Fruit fly (Drosophila melanogaster) whole organism, embryonic: ENCODE data around the gene CG3603.

Experiments
- Atf6 ChIP-seq: fragments of 200-800 bp; sonication (Bioruptor generic); IDR thresholded peaks from 2 replicates; pipeline ENCODE4 v1.3.6; 2022; ENCODE audit warnings: missing biosample characterization, missing genetic modification characterization
- Bdp1 ChIP-seq: fragments of 200-800 bp; sonication (Bioruptor generic); optimal IDR thresholded peaks from 3 replicates; lab custom pipeline; 2016; ENCODE audit warnings: missing biosample characterization, missing genetic modification characterization
- Bgb ChIP-seq: fragments of 200-800 bp; sonication (Bioruptor generic); IDR thresholded peaks from 2 replicates; pipeline ENCODE4 v1.3.6; 2022; ENCODE audit warnings: missing biosample characterization, missing genetic modification characterization; ENCODE audit not compliant: partially characterized antibody
- C15 ChIP-seq: fragments of 200-800 bp; sonication (Bioruptor generic); IDR thresholded peaks from 3 replicates; pipeline ENCODE4 v1.3.6; 2022; ENCODE audit warnings: missing biosample characterization, missing genetic modification characterization
- CG11398 ChIP-seq: fragments of 200-800 bp; sonication (Bioruptor generic); optimal IDR thresholded peaks from 2 replicates; lab custom pipeline; 2016; ENCODE audit warnings: missing biosample characterization, missing genetic modification characterization
- CG11696 ChIP-seq: fragments of 200-800 bp; sonication (Bioruptor generic); IDR thresholded peaks from 2 replicates; pipeline ENCODE4 v1.3.6; 2022; ENCODE audit warnings: missing biosample characterization, missing genetic modification characterization
- CG13287 ChIP-seq: fragments of 200-800 bp; sonication (Bioruptor generic); IDR thresholded peaks from 2 replicates; pipeline ENCODE4 v1.3.6; 2022; ENCODE audit warnings: missing biosample characterization, missing genetic modification characterization; ENCODE audit not compliant: partially characterized antibody
- CG13296 ChIP-seq: fragments of 200-800 bp; sonication (Bioruptor generic); optimal IDR thresholded peaks from 3 replicates; lab custom pipeline; 2018; ENCODE audit warnings: missing biosample characterization, mild to moderate bottlenecking, missing genetic modification characterization
- CG14965 ChIP-seq: fragments of 200-800 bp; sonication (Bioruptor generic); optimal IDR thresholded peaks from 2 replicates; lab custom pipeline; 2016; ENCODE audit warnings: missing biosample characterization, missing genetic modification characterization, borderline replicate concordance
- CG16779 ChIP-seq: fragments of 200-800 bp; sonication (Bioruptor generic); IDR thresholded peaks from 2 replicates; pipeline ENCODE4 v1.3.6; 2022; ENCODE audit warnings: missing biosample characterization, missing genetic modification characterization
- CG17359 ChIP-seq: fragments of 200-800 bp; sonication (Bioruptor generic); optimal IDR thresholded peaks from 3 replicates; lab custom pipeline; 2018; ENCODE audit warnings: missing biosample characterization, mild to moderate bottlenecking, missing genetic modification characterization, moderate library complexity
- CG1832 ChIP-seq: fragments of 200-800 bp; sonication (Bioruptor generic); optimal IDR thresholded peaks from 2 replicates; lab custom pipeline; 2017; ENCODE audit warnings: missing biosample characterization, mild to moderate bottlenecking, missing genetic modification characterization, inconsistent platforms
- CG18599 ChIP-seq: fragments of 200-800 bp; sonication (Bioruptor generic); optimal IDR thresholded peaks from 3 replicates; lab custom pipeline; 2017; ENCODE audit warnings: missing biosample characterization, missing genetic modification characterization, mild to moderate bottlenecking, moderate library complexity, missing genetic modification reagents
- CG18619 ChIP-seq: fragments of 200-800 bp; sonication (Bioruptor generic); optimal IDR thresholded peaks from 3 replicates; lab custom pipeline; 2017; ENCODE audit warnings: missing biosample characterization, mild to moderate bottlenecking, missing genetic modification characterization
- CG2129 ChIP-seq: fragments of 200-800 bp; sonication (Bioruptor generic); IDR thresholded peaks from 2 replicates; pipeline ENCODE4 v1.3.6; 2022; ENCODE audit warnings: missing biosample characterization, missing genetic modification characterization; ENCODE audit not compliant: partially characterized antibody
- CG30020 ChIP-seq: fragments of 200-800 bp; optimal IDR thresholded peaks from 2 replicates; lab custom pipeline; 2019; ENCODE audit warnings: missing biosample characterization, mild to moderate bottlenecking, missing genetic modification characterization, moderate library complexity
- CG32772 ChIP-seq: fragments of 200-800 bp; sonication (Bioruptor generic); IDR thresholded peaks from 2 replicates; pipeline ENCODE4 v1.3.6; 2022; ENCODE audit warnings: missing biosample characterization, missing genetic modification characterization
- CG4404 ChIP-seq: fragments of 200-800 bp; sonication (Bioruptor generic); IDR thresholded peaks from 2 replicates; pipeline ENCODE4 v1.3.6; 2022; ENCODE audit warnings: missing biosample characterization, missing genetic modification characterization
- CG4617 ChIP-seq: fragments of 200-800 bp; sonication (Bioruptor generic); optimal IDR thresholded peaks from 3 replicates; lab custom pipeline; 2016; ENCODE audit warnings: missing biosample characterization, missing genetic modification characterization, borderline replicate concordance
- CG6813 ChIP-seq: fragments of 200-800 bp; sonication (Bioruptor generic); optimal IDR thresholded peaks from 2 replicates; lab custom pipeline; 2017; ENCODE audit warnings: missing biosample characterization, missing genetic modification characterization, mild to moderate bottlenecking, moderate library complexity, missing genetic modification reagents
- CG7745 ChIP-seq: fragments of 200-800 bp; sonication (Bioruptor generic); optimal IDR thresholded peaks from 2 replicates; lab custom pipeline; 2018; ENCODE audit warnings: missing biosample characterization, mild to moderate bottlenecking, missing genetic modification characterization, moderate library complexity
- CG8089 ChIP-seq: fragments of 200-800 bp; sonication (Bioruptor generic); optimal IDR thresholded peaks from 3 replicates; lab custom pipeline; 2016; ENCODE audit warnings: missing biosample characterization, missing genetic modification characterization
- CG9817 ChIP-seq: fragments of 200-800 bp; sonication (Bioruptor generic); optimal IDR thresholded peaks from 2 replicates; lab custom pipeline; 2018; ENCODE audit warnings: missing biosample characterization, mild to moderate bottlenecking, missing genetic modification characterization, moderate library complexity
- D19A ChIP-seq: fragments of 200-800 bp; optimal IDR thresholded peaks from 3 replicates; lab custom pipeline; 2019; ENCODE audit warnings: missing biosample characterization, mild to moderate bottlenecking, missing genetic modification characterization, moderate library complexity
- Dfd ChIP-seq, 2 experiments: fragments of >200 bp; optimal IDR thresholded peaks; 2 replicates each; lab custom pipeline; 2017; ENCODE audit warnings: missing biosample characterization in 2 of 2, missing genetic modification characterization in 2 of 2
- Doc3 ChIP-seq: fragments of 200-800 bp; sonication (Bioruptor generic); IDR thresholded peaks from 3 replicates; pipeline ENCODE4 v1.3.6; 2022; ENCODE audit warnings: missing biosample characterization, missing genetic modification characterization; ENCODE audit not compliant: partially characterized antibody
- Dp ChIP-seq: fragments of 200-800 bp; sonication (Bioruptor generic); optimal IDR thresholded peaks from 2 replicates; lab custom pipeline; 2018; ENCODE audit warnings: missing biosample characterization, mild to moderate bottlenecking, missing genetic modification characterization, moderate library complexity
- Drgx ChIP-seq: fragments of 200-800 bp; sonication (Bioruptor generic); IDR thresholded peaks from 2 replicates; pipeline ENCODE4 v1.3.6; 2022; ENCODE audit warnings: missing biosample characterization, missing genetic modification characterization
- H15 ChIP-seq: fragments of 200-800 bp; sonication (Bioruptor generic); IDR thresholded peaks from 3 replicates; pipeline ENCODE4 v1.3.6; 2022; ENCODE audit warnings: missing biosample characterization, missing genetic modification characterization
- HLHmδ ChIP-seq: fragments of 200-800 bp; sonication (Bioruptor generic); optimal IDR thresholded peaks from 2 replicates; lab custom pipeline; 2018; ENCODE audit warnings: missing biosample characterization, mild to moderate bottlenecking, missing genetic modification characterization, moderate library complexity
- Mad ChIP-seq: fragments of 200-800 bp; sonication (Bioruptor generic); optimal IDR thresholded peaks from 2 replicates; lab custom pipeline; 2016; ENCODE audit warnings: missing biosample characterization, missing genetic modification characterization
- NC2α ChIP-seq: fragments of 200-800 bp; sonication (Bioruptor generic); optimal IDR thresholded peaks from 2 replicates; lab custom pipeline; 2016; ENCODE audit warnings: missing biosample characterization, missing genetic modification characterization
- Oaz ChIP-seq: fragments of 200-800 bp; sonication (Bioruptor generic); IDR thresholded peaks from 2 replicates; pipeline ENCODE4 v1.3.6; 2022; ENCODE audit warnings: missing biosample characterization, missing genetic modification characterization
- Pdp1 ChIP-seq, 2 experiments: fragments of 200-800 bp; sonication (Bioruptor generic); optimal IDR thresholded peaks; 3 replicates each; lab custom pipeline; 2016; ENCODE audit warnings: missing biosample characterization in 2 of 2, missing genetic modification characterization in 2 of 2, mild to moderate bottlenecking in 1 of 2, moderate library complexity in 1 of 2
- bowl ChIP-seq: fragments of 200-800 bp; sonication (Bioruptor generic); IDR thresholded peaks from 2 replicates; pipeline ENCODE4 v1.3.6; 2022; ENCODE audit warnings: missing biosample characterization, missing genetic modification characterization
- chif ChIP-seq, 2 experiments: fragments of 200-800 bp; sonication (Bioruptor generic); optimal IDR thresholded peaks; 3 replicates each; lab custom pipeline; 2016; ENCODE audit warnings: missing biosample characterization in 2 of 2, missing genetic modification characterization in 2 of 2
- croc ChIP-seq: fragments of 200-800 bp; sonication (Bioruptor generic); conservative IDR thresholded peaks from 3 replicates; pipeline ENCODE4 v1.3.6; 2022; ENCODE audit warnings: missing biosample characterization, missing genetic modification characterization
- disco-r ChIP-seq: fragments of 200-800 bp; sonication (Bioruptor generic); optimal IDR thresholded peaks from 2 replicates; lab custom pipeline; 2016; ENCODE audit warnings: missing biosample characterization, missing genetic modification characterization
- fd102C ChIP-seq: fragments of 200-800 bp; sonication (Bioruptor generic); optimal IDR thresholded peaks from 2 replicates; lab custom pipeline; 2018; ENCODE audit warnings: missing biosample characterization, mild to moderate bottlenecking, missing genetic modification characterization, moderate library complexity
- gsb ChIP-seq: fragments of 200-800 bp; sonication (Bioruptor generic); IDR thresholded peaks from 2 replicates; pipeline ENCODE4 v1.3.6; 2022; ENCODE audit warnings: missing biosample characterization, missing genetic modification characterization
- jing ChIP-seq: fragments of 200-800 bp; sonication (Bioruptor generic); optimal IDR thresholded peaks from 2 replicates; lab custom pipeline; 2018; ENCODE audit warnings: missing biosample characterization, mild to moderate bottlenecking, missing genetic modification characterization
- lola ChIP-seq, 3 experiments: fragments of >200 bp in 2 of 3; fragments of 200-800 bp in 1 of 3; sonication (Bioruptor generic) in 1 of 3; optimal IDR thresholded peaks; 2 replicates each; lab custom pipeline; 2017 to 2019; ENCODE audit warnings: missing biosample characterization in 3 of 3, missing genetic modification characterization in 3 of 3, mild to moderate bottlenecking in 1 of 3, moderate library complexity in 1 of 3
- lov ChIP-seq, 2 experiments: fragments of 200-800 bp in 1 of 2; fragments of >200 bp in 1 of 2; sonication (Bioruptor generic) in 1 of 2; IDR thresholded peaks in 1 of 2; optimal IDR thresholded peaks in 1 of 2; 2 replicates in 1 of 2; 3 replicates in 1 of 2; pipeline versions ENCODE4 v1.3.6 to Lab custom; 2017 to 2022; ENCODE audit warnings: missing biosample characterization in 1 of 2, missing genetic modification characterization in 1 of 2
- luna ChIP-seq: fragments of 200-800 bp; sonication (Bioruptor generic); optimal IDR thresholded peaks from 2 replicates; lab custom pipeline; 2016; ENCODE audit warnings: missing biosample characterization, missing genetic modification characterization
- row ChIP-seq: fragments of 200-800 bp; sonication (Bioruptor generic); IDR thresholded peaks from 3 replicates; pipeline ENCODE4 v1.3.6; 2022; ENCODE audit warnings: missing biosample characterization, missing genetic modification characterization
- sim ChIP-seq: fragments of 200-800 bp; sonication (Bioruptor generic); IDR thresholded peaks from 2 replicates; pipeline ENCODE4 v1.3.6; 2022; ENCODE audit warnings: missing biosample characterization, missing genetic modification characterization
- sug ChIP-seq: fragments of 200-800 bp; optimal IDR thresholded peaks from 2 replicates; lab custom pipeline; 2019; ENCODE audit warnings: missing biosample characterization, mild to moderate bottlenecking, missing genetic modification characterization, moderate library complexity
- twi ChIP-seq: fragments of 200-800 bp; optimal IDR thresholded peaks from 2 replicates; lab custom pipeline; 2019; ENCODE audit warnings: missing biosample characterization, mild to moderate bottlenecking, missing genetic modification characterization, moderate library complexity
- vfl ChIP-seq: fragments of 200-800 bp; sonication (Bioruptor generic); optimal IDR thresholded peaks from 2 replicates; lab custom pipeline; 2016; ENCODE audit warnings: missing biosample characterization, missing genetic modification characterization

The CG3603 gene

DNA sequence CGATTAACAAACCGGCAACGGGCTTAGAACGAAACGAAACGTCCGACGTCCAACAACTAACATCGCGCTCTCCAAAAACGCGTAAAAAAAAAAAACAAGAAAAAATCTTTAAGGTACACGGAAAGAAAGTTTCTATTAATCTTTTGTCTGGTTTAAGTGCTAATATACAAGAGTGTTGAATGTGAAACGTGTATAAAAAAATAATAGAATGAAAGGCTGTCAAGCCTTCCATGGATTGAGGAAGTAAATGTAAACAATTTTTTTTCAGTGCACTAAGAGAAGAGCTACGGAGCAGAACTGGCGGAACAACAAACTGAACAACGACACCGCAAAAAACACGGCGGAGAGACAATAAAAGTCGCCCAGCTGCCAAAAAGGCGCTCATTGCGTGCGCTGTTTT lies 28.1 kb upstream of the CG3603 start, which contains the start of gene CG3588 (continued):
- peak; percentile 44 for TF ChIP-seq sug
- TF ChIP-seq Mad = peak; percentile 30
- TF ChIP-seq bowl (GFP tag; lab: Robert Waterston, UW) = 0 out of 2 replicates have a peak, but pooled peaks have one; percentile 32
- TF ChIP-seq chif (GFP tag; optimal IDR thresholded peaks at IDR 0.05; lab: Kevin White, UChicago) = peak; percentile 24 to 63
- peak; percentile 79 for TF ChIP-seq row
- TF ChIP-seq CG18599 (GFP tag; lab: Kevin White, UChicago) = peak; percentile 78
- no peak for TF ChIP-seq lola (GFP tag; optimal IDR thresholded peaks at IDR 0.05; lab: Kevin White, UChicago)
- no peak for TF ChIP-seq luna (GFP tag; lab: Kevin White, UChicago)
- TF ChIP-seq Doc3 (GFP tag; lab: Robert Waterston, UW) = no peak
- peak; percentile 68 for TF ChIP-seq H15
- peak; percentile 64 for TF ChIP-seq CG17359 (tag; lab: Kevin White, UChicago)
- peak; percentile 57 for TF ChIP-seq CG18619 (GFP tag; lab: Kevin White, UChicago)
- no peak for TF ChIP-seq CG6813 (GFP tag; lab: Kevin White, UChicago)
- peak; percentile 52 for TF ChIP-seq CG11696 (GFP tag; lab: Robert Waterston, UW)
- peak; percentile 79 for TF ChIP-seq Atf6 (GFP tag; lab: Robert Waterston, UW)
- TF ChIP-seq HLHmδ (GFP tag; lab: Kevin White, UChicago) = no peak
- TF ChIP-seq sim (GFP tag; lab: Robert Waterston, UW) = no peak
- no peak for TF ChIP-seq D19A (tag; lab: Kevin White, UChicago)
- TF ChIP-seq lov (optimal IDR thresholded peaks at IDR 0.05; lab: Kevin White, UChicago) = no peak
- TF ChIP-seq lov (GFP tag; IDR thresholded peaks at IDR 0.05; lab: Robert Waterston, UW) = 0 out of 3 replicates have a peak, but pooled peaks have one; percentile 14
- TF ChIP-seq twi = no peak
- TF ChIP-seq CG16779 (GFP tag; lab: Robert Waterston, UW) = peak; percentile 78
- TF ChIP-seq CG14965 (GFP tag; lab: Kevin White, UChicago) = no peak
- no peak for TF ChIP-seq CG1832 (GFP tag; lab: Kevin White, UChicago)
- TF ChIP-seq CG13296 (GFP tag; lab: Kevin White, UChicago) = peak; percentile 75
- no peak for TF ChIP-seq CG13287 (GFP tag; lab: Robert Waterston, UW)
- no peak for TF ChIP-seq CG4617 (GFP tag; lab: Kevin White, UChicago)
- peak; percentile 32 for TF ChIP-seq CG11398 (GFP tag; lab: Kevin White, UChicago)
- TF ChIP-seq gsb (GFP tag; lab: Robert Waterston, UW) = peak; percentile 84
- TF ChIP-seq croc = peak; percentile 38; the same call in 2 of the 3 replicates
- no peak for TF ChIP-seq CG7745 (tag; lab: Kevin White, UChicago)
- TF ChIP-seq vfl (GFP tag; lab: Kevin White, UChicago) = peak; percentile 66
- no peak for TF ChIP-seq Drgx (GFP tag; lab: Robert Waterston, UW)
- peak; percentile 59; the same call in 2 of the 3 replicates for TF ChIP-seq C15
- no peak for TF ChIP-seq CG2129 (GFP tag; lab: Robert Waterston, UW)
- TF ChIP-seq Oaz = peak; percentile 56
- TF ChIP-seq disco-r (GFP tag; lab: Kevin White, UChicago) = peak; percentile 54
- TF ChIP-seq Bdp1 (GFP tag; lab: Kevin White, UChicago) = peak; percentile 13
- TF ChIP-seq NC2α (GFP tag; lab: Kevin White, UChicago) = peak; percentile 21
- TF ChIP-seq jing (GFP tag; lab: Kevin White, UChicago) = peak; percentile 1
- TF ChIP-seq CG30020 (tag; lab: Kevin White, UChicago) = no peak
- TF ChIP-seq Pdp1 (GFP tag; optimal IDR thresholded peaks at IDR 0.05; lab: Kevin White, UChicago) = peak in 1 of 2 experiments; percentile 65
- no peak for TF ChIP-seq fd102C (GFP tag; lab: Kevin White, UChicago)
- TF ChIP-seq CG8089 = peak; percentile 18
- TF ChIP-seq CG32772 = peak; percentile 76
- TF ChIP-seq Dp = no peak
- TF ChIP-seq Bgb (GFP tag; lab: Robert Waterston, UW) = no peak
- no peak for TF ChIP-seq Dfd (GFP tag; optimal IDR thresholded peaks at IDR 0.05; lab: Kevin White, UChicago)
- peak; percentile 75 for TF ChIP-seq CG9817
- TF ChIP-seq CG4404 (GFP tag; lab: Robert Waterston, UW) = peak; percentile 37; the same call in 1 of the 2 replicates
